Fruit fly (Drosophila melanogaster) whole organism, embryonic: ENCODE results near the gene CG3662.
A peak's percentile ranks its signal among the peaks of the same experiment; 100 is the strongest.

ENCODE experiments used
- BEAF-32 ChIP-seq: fragments of 200-800 bp; sonication (Bioruptor generic); optimal IDR thresholded peaks from 3 replicates; lab custom pipeline; 2017; ENCODE audit warnings: missing biosample characterization, missing genetic modification characterization, mild to moderate bottlenecking, moderate library complexity, missing genetic modification reagents
- Bgb ChIP-seq: fragments of 200-800 bp; sonication (Bioruptor generic); IDR thresholded peaks from 2 replicates; pipeline ENCODE4 v1.3.6; 2022; ENCODE audit warnings: missing biosample characterization, missing genetic modification characterization; ENCODE audit not compliant: partially characterized antibody
- Blimp-1 ChIP-seq: fragments of 200-800 bp; sonication (Bioruptor generic); optimal IDR thresholded peaks from 3 replicates; lab custom pipeline; 2018; ENCODE audit warnings: missing biosample characterization, missing genetic modification characterization, mild to moderate bottlenecking, moderate library complexity, missing genetic modification reagents
- CG10366 ChIP-seq: fragments of 200-800 bp; sonication (Bioruptor generic); IDR thresholded peaks from 2 replicates; pipeline ENCODE4 v1.3.6; 2022; ENCODE audit warnings: missing biosample characterization, missing genetic modification characterization
- CG11093 ChIP-seq: fragments of 200-800 bp; sonication (Bioruptor generic); IDR thresholded peaks from 3 replicates; pipeline ENCODE4 v1.3.6; 2022; ENCODE audit warnings: missing biosample characterization, missing genetic modification characterization
- CG11695 ChIP-seq: fragments of 200-800 bp; sonication (Bioruptor generic); IDR thresholded peaks from 3 replicates; pipeline ENCODE4 v1.3.6; 2022; ENCODE audit warnings: missing biosample characterization, missing genetic modification characterization
- CG12236 ChIP-seq: fragments of 200-800 bp; sonication (Bioruptor generic); optimal IDR thresholded peaks from 2 replicates; lab custom pipeline; 2016; ENCODE audit warnings: missing biosample characterization, missing genetic modification characterization
- CG12299 ChIP-seq: fragments of 200-800 bp; sonication (Bioruptor generic); optimal IDR thresholded peaks from 2 replicates; lab custom pipeline; 2018; ENCODE audit warnings: missing biosample characterization, mild to moderate bottlenecking, missing genetic modification characterization
- CG13123 ChIP-seq: fragments of 200-800 bp; sonication (Bioruptor generic); optimal IDR thresholded peaks from 2 replicates; lab custom pipeline; 2016; ENCODE audit warnings: missing biosample characterization, missing genetic modification characterization
- CG13624 ChIP-seq: fragments of 200-800 bp; sonication (Bioruptor generic); optimal IDR thresholded peaks from 2 replicates; lab custom pipeline; 2016; ENCODE audit warnings: missing biosample characterization, missing genetic modification characterization
- CG14441 ChIP-seq: fragments of 200-800 bp; sonication (Bioruptor generic); IDR thresholded peaks from 2 replicates; pipeline ENCODE4 v1.3.6; 2022; ENCODE audit warnings: missing biosample characterization, missing genetic modification characterization
- CG15514 ChIP-seq: fragments of 200-800 bp; sonication (Bioruptor generic); optimal IDR thresholded peaks from 3 replicates; lab custom pipeline; 2017; ENCODE audit warnings: missing biosample characterization, missing genetic modification characterization, mild to moderate bottlenecking, moderate library complexity, missing genetic modification reagents
- CG17328 ChIP-seq: fragments of 200-800 bp; sonication (Bioruptor generic); IDR thresholded peaks from 2 replicates; pipeline ENCODE4 v1.3.6; 2022; ENCODE audit warnings: missing biosample characterization, missing genetic modification characterization
- CG17829 ChIP-seq: fragments of 200-800 bp; optimal IDR thresholded peaks from 2 replicates; lab custom pipeline; 2019; ENCODE audit warnings: missing biosample characterization, mild to moderate bottlenecking, missing genetic modification characterization, moderate library complexity
- CG1792 ChIP-seq: fragments of 200-800 bp; sonication (Bioruptor generic); optimal IDR thresholded peaks from 2 replicates; lab custom pipeline; 2016; ENCODE audit warnings: missing biosample characterization, missing genetic modification characterization
- CG6654 ChIP-seq: fragments of 200-800 bp; sonication (Bioruptor generic); optimal IDR thresholded peaks from 2 replicates; lab custom pipeline; 2017; ENCODE audit warnings: missing biosample characterization, mild to moderate bottlenecking, missing genetic modification characterization
- CG6683 ChIP-seq: fragments of 200-800 bp; sonication (Bioruptor generic); optimal IDR thresholded peaks from 2 replicates; lab custom pipeline; 2017; ENCODE audit warnings: missing biosample characterization, mild to moderate bottlenecking, missing genetic modification characterization, missing genetic modification reagents
- CG8290 ChIP-seq, 3 experiments: fragments of 200-800 bp; sonication (Bioruptor generic); optimal IDR thresholded peaks; 2 replicates each; lab custom pipeline; 2016 to 2019; ENCODE audit warnings: missing biosample characterization in 3 of 3, missing genetic modification characterization in 3 of 3, mild to moderate bottlenecking in 2 of 3, moderate library complexity in 1 of 3
- CG8388 ChIP-seq: fragments of 200-800 bp; sonication (Bioruptor generic); optimal IDR thresholded peaks from 2 replicates; lab custom pipeline; 2019; ENCODE audit warnings: missing biosample characterization, mild to moderate bottlenecking, missing genetic modification characterization, moderate library complexity
- CoRest ChIP-seq: fragments of 200-800 bp; sonication (Bioruptor generic); optimal IDR thresholded peaks from 3 replicates; lab custom pipeline; 2018; ENCODE audit warnings: missing biosample characterization, mild to moderate bottlenecking, missing genetic modification characterization, moderate library complexity
- Drgx ChIP-seq: fragments of 200-800 bp; sonication (Bioruptor generic); IDR thresholded peaks from 2 replicates; pipeline ENCODE4 v1.3.6; 2022; ENCODE audit warnings: missing biosample characterization, missing genetic modification characterization
- E2f1 ChIP-seq: fragments of 200-800 bp; sonication (Bioruptor generic); IDR thresholded peaks from 2 replicates; pipeline ENCODE4 v1.3.6; 2022; ENCODE audit warnings: missing biosample characterization, missing genetic modification characterization
- ERR ChIP-seq: fragments of 200-800 bp; sonication (Bioruptor generic); optimal IDR thresholded peaks from 2 replicates; lab custom pipeline; 2016; ENCODE audit warnings: missing biosample characterization, missing genetic modification characterization
- HHEX ChIP-seq: fragments of 200-800 bp; sonication (Bioruptor generic); optimal IDR thresholded peaks from 3 replicates; lab custom pipeline; 2017; ENCODE audit warnings: missing biosample characterization, mild to moderate bottlenecking, missing genetic modification characterization, missing genetic modification reagents
- Hand ChIP-seq: fragments of 200-800 bp; sonication (Bioruptor generic); optimal IDR thresholded peaks from 2 replicates; lab custom pipeline; 2017; ENCODE audit warnings: mild to moderate bottlenecking, missing biosample characterization, missing genetic modification reagents, missing genetic modification characterization
- HmgD ChIP-seq: fragments of 200-800 bp; sonication (Bioruptor generic); optimal IDR thresholded peaks from 3 replicates; lab custom pipeline; 2016; ENCODE audit warnings: missing biosample characterization, missing genetic modification characterization
- NFAT ChIP-seq: fragments of 200-800 bp; sonication (Bioruptor generic); IDR thresholded peaks from 2 replicates; pipeline ENCODE4 v1.3.6; 2022; ENCODE audit warnings: missing biosample characterization, missing genetic modification characterization
- Ravus ChIP-seq: fragments of 200-800 bp; sonication (Bioruptor generic); IDR thresholded peaks from 2 replicates; pipeline ENCODE4 v1.3.6; 2022; ENCODE audit warnings: missing biosample characterization, missing genetic modification characterization
- Sin3A ChIP-seq: fragments of >200 bp; optimal IDR thresholded peaks from 2 replicates; lab custom pipeline; 2018
- Sox100B ChIP-seq: fragments of 200-800 bp; sonication (Bioruptor generic); optimal IDR thresholded peaks from 3 replicates; lab custom pipeline; 2018; ENCODE audit warnings: missing biosample characterization, mild to moderate bottlenecking, missing genetic modification characterization
- Ssrp ChIP-seq: fragments of 200-800 bp; sonication (Bioruptor generic); optimal IDR thresholded peaks from 2 replicates; lab custom pipeline; 2018; ENCODE audit warnings: missing biosample characterization, mild to moderate bottlenecking, missing genetic modification characterization, moderate library complexity
- TFAM ChIP-seq: fragments of 200-800 bp; sonication (Bioruptor generic); optimal IDR thresholded peaks from 2 replicates; lab custom pipeline; 2017; ENCODE audit warnings: missing biosample characterization, missing genetic modification characterization, inconsistent platforms
- ap ChIP-seq: fragments of 200-800 bp; sonication (Bioruptor generic); IDR thresholded peaks from 2 replicates; pipeline ENCODE4 v1.3.6; 2022; ENCODE audit warnings: missing biosample characterization, missing genetic modification characterization
- danr ChIP-seq: fragments of 200-800 bp; sonication (Bioruptor generic); IDR thresholded peaks from 2 replicates; pipeline ENCODE4 v1.3.6; 2022; ENCODE audit warnings: missing biosample characterization, missing genetic modification characterization
- dmrt11E ChIP-seq: fragments of 200-800 bp; sonication (Bioruptor generic); optimal IDR thresholded peaks from 3 replicates; lab custom pipeline; 2018; ENCODE audit warnings: missing biosample characterization, mild to moderate bottlenecking, missing genetic modification characterization, moderate library complexity
- dmrt99B ChIP-seq: fragments of 200-800 bp; sonication (Bioruptor generic); optimal IDR thresholded peaks from 2 replicates; lab custom pipeline; 2018; ENCODE audit warnings: missing biosample characterization, mild to moderate bottlenecking, missing genetic modification characterization, moderate library complexity
- esg ChIP-seq: fragments of 200-800 bp; sonication (Bioruptor generic); conservative IDR thresholded peaks from 2 replicates; pipeline ENCODE4 v1.3.6; 2022; ENCODE audit warnings: missing biosample characterization, missing genetic modification characterization
- fd96Cb ChIP-seq: fragments of 200-800 bp; sonication (Bioruptor generic); optimal IDR thresholded peaks from 2 replicates; lab custom pipeline; 2018; ENCODE audit warnings: missing biosample characterization, mild to moderate bottlenecking, missing genetic modification characterization, moderate library complexity
- gem ChIP-seq: fragments of 200-800 bp; sonication (Bioruptor generic); optimal IDR thresholded peaks from 2 replicates; lab custom pipeline; 2019; ENCODE audit warnings: missing biosample characterization, mild to moderate bottlenecking, missing genetic modification characterization, moderate library complexity
- her ChIP-seq: fragments of 200-800 bp; sonication (Bioruptor generic); optimal IDR thresholded peaks from 2 replicates; lab custom pipeline; 2016; ENCODE audit warnings: missing biosample characterization, missing genetic modification characterization
- insv ChIP-seq, 2 experiments: fragments of 200-800 bp; sonication (Bioruptor generic); optimal IDR thresholded peaks; 3 replicates each; lab custom pipeline; 2016 to 2018; ENCODE audit warnings: missing biosample characterization in 2 of 2, missing genetic modification characterization in 2 of 2
- kah ChIP-seq: fragments of 200-800 bp; sonication (Bioruptor generic); optimal IDR thresholded peaks from 2 replicates; lab custom pipeline; 2018; ENCODE audit warnings: missing biosample characterization, mild to moderate bottlenecking, missing genetic modification characterization
- kay ChIP-seq: fragments of 200-800 bp; sonication (Bioruptor generic); optimal IDR thresholded peaks from 2 replicates; lab custom pipeline; 2016; ENCODE audit warnings: missing biosample characterization, missing genetic modification characterization
- pnt ChIP-seq: fragments of 200-800 bp; sonication (Bioruptor generic); optimal IDR thresholded peaks from 3 replicates; lab custom pipeline; 2016; ENCODE audit warnings: missing biosample characterization, missing genetic modification characterization
- salm ChIP-seq: fragments of 200-800 bp; sonication (Bioruptor generic); optimal IDR thresholded peaks from 2 replicates; lab custom pipeline; 2018; ENCODE audit warnings: missing biosample characterization, mild to moderate bottlenecking, missing genetic modification characterization
- scrt ChIP-seq: fragments of 200-800 bp; sonication (Bioruptor generic); optimal IDR thresholded peaks from 2 replicates; lab custom pipeline; 2018; ENCODE audit warnings: missing biosample characterization, mild to moderate bottlenecking, missing genetic modification characterization, moderate library complexity
- trem ChIP-seq: fragments of 200-800 bp; optimal IDR thresholded peaks from 3 replicates; lab custom pipeline; 2019; ENCODE audit warnings: missing biosample characterization, mild to moderate bottlenecking, missing genetic modification characterization, moderate library complexity
- tup ChIP-seq: fragments of 200-800 bp; sonication (Bioruptor generic); optimal IDR thresholded peaks from 2 replicates; lab custom pipeline; 2016; ENCODE audit warnings: missing biosample characterization, mild to moderate bottlenecking, missing genetic modification characterization, moderate library complexity
- tx ChIP-seq: fragments of 200-800 bp; sonication (Bioruptor generic); optimal IDR thresholded peaks from 2 replicates; lab custom pipeline; 2016; ENCODE audit warnings: missing biosample characterization, missing genetic modification characterization
- wdn ChIP-seq: fragments of 200-800 bp; sonication (Bioruptor generic); IDR thresholded peaks from 2 replicates; pipeline ENCODE4 v1.3.6; 2022; ENCODE audit warnings: missing biosample characterization, missing genetic modification characterization

Gene CG3662

dm6 chr2L:825768-826263 is 4.7 kb downstream of the CG3662 start, which contains the start of the genes CG3862 and dock (continued):
- TF ChIP-seq CoRest (tag; lab: Kevin White, UChicago) = peak; percentile 32
- peak; percentile 79; the same call in 1 of the 2 replicates for TF ChIP-seq NFAT (GFP tag; lab: Robert Waterston, UW)
- no peak for TF ChIP-seq CG11093 (GFP tag; lab: Robert Waterston, UW)
- TF ChIP-seq CG12299 (tag; lab: Kevin White, UChicago) = peak; percentile 66
- peak in 1 of 2 experiments; percentile 23 for TF ChIP-seq insv (GFP tag; optimal IDR thresholded peaks at IDR 0.05; lab: Kevin White, UChicago)
- no peak for TF ChIP-seq E2f1 (GFP tag; lab: Robert Waterston, UW)
- peak; percentile 25 for TF ChIP-seq dmrt11E (tag; lab: Kevin White, UChicago)
- TF ChIP-seq CG11695 (GFP tag; lab: Robert Waterston, UW) = 0 out of 3 replicates have a peak, but pooled peaks have one; percentile 12
- TF ChIP-seq CG17328 (GFP tag; lab: Robert Waterston, UW) = 0 out of 2 replicates have a peak, but pooled peaks have one; percentile 4
- TF ChIP-seq trem = peak; percentile 32
- TF ChIP-seq CG14441 = no peak
- TF ChIP-seq CG6654 (GFP tag; lab: Kevin White, UChicago) = no peak
- no peak for TF ChIP-seq CG10366 (GFP tag; lab: Robert Waterston, UW)
- no peak for TF ChIP-seq CG13123 (GFP tag; lab: Kevin White, UChicago)
- TF ChIP-seq gem (tag; lab: Kevin White, UChicago) = peak; percentile 19
- TF ChIP-seq pnt (GFP tag; lab: Kevin White, UChicago) = peak; percentile 39
- TF ChIP-seq her (GFP tag; lab: Kevin White, UChicago) = peak; percentile 82
- TF ChIP-seq tx (GFP tag; lab: Kevin White, UChicago) = peak; percentile 46
- TF ChIP-seq TFAM = no peak
- TF ChIP-seq CG6683 = peak; percentile 29
- no peak for TF ChIP-seq CG12236
- peak; percentile 20 for TF ChIP-seq scrt
- no peak for TF ChIP-seq danr (GFP tag; lab: Robert Waterston, UW)
- no peak for TF ChIP-seq wdn (GFP tag; lab: Robert Waterston, UW)
- no peak for TF ChIP-seq HHEX (GFP tag; lab: Kevin White, UChicago)
- TF ChIP-seq tup (GFP tag; lab: Kevin White, UChicago) = no peak
- TF ChIP-seq CG15514 = peak; percentile 72
- no peak for TF ChIP-seq CG8388 (GFP tag; lab: Kevin White, UChicago)
- TF ChIP-seq kah (GFP tag; lab: Kevin White, UChicago) = peak; percentile 20
- TF ChIP-seq Ravus (GFP tag; lab: Robert Waterston, UW) = no peak
- TF ChIP-seq Drgx (GFP tag; lab: Robert Waterston, UW) = no peak
- no peak for TF ChIP-seq fd96Cb (tag; lab: Kevin White, UChicago)
- TF ChIP-seq Ssrp = no peak
- no peak for TF ChIP-seq esg
- no peak for TF ChIP-seq salm (tag; lab: Kevin White, UChicago)
- no peak for TF ChIP-seq ap (GFP tag; lab: Robert Waterston, UW)
- peak; percentile 95 for TF ChIP-seq BEAF-32 (GFP tag; lab: Kevin White, UChicago)
- TF ChIP-seq Blimp-1 (GFP tag; lab: Kevin White, UChicago) = peak; percentile 40
- TF ChIP-seq Sin3A (lab: Kevin White, UChicago) = peak; percentile 77
- no peak for TF ChIP-seq Hand (GFP tag; lab: Kevin White, UChicago)
- peak; percentile 51 for TF ChIP-seq ERR (GFP tag; lab: Kevin White, UChicago)
- TF ChIP-seq CG8290 (GFP tag; optimal IDR thresholded peaks at IDR 0.05; lab: Kevin White, UChicago) = peak; percentile 69
- peak in 1 of 2 experiments; percentile 84 for TF ChIP-seq CG8290 (tag; optimal IDR thresholded peaks at IDR 0.05; lab: Kevin White, UChicago)
- TF ChIP-seq Bgb (GFP tag; lab: Robert Waterston, UW) = peak; percentile 99
- peak; percentile 26 for TF ChIP-seq CG1792 (GFP tag; lab: Kevin White, UChicago)
- peak; percentile 83 for TF ChIP-seq HmgD (GFP tag; lab: Kevin White, UChicago)
- TF ChIP-seq Sox100B = no peak
- TF ChIP-seq CG13624 (GFP tag; lab: Kevin White, UChicago) = peak; percentile 76
- peak; percentile 50 for TF ChIP-seq CG17829 (tag; lab: Kevin White, UChicago)
- TF ChIP-seq dmrt99B (tag; lab: Kevin White, UChicago) = peak; percentile 36
- peak; percentile 46 for TF ChIP-seq kay (GFP tag; lab: Kevin White, UChicago)
